Worm (Caenorhabditis elegans): ENCODE data around the gene unc-1.

unc-1 gene

ce11 chrX:1072152-1072551 is 9.9 kb upstream of the unc-1 start, which contains the start of gene lim-6:
Gene lim-6, plus strand, starts transcription at chrX:1072452.
- TF ChIP-seq egl-27 (tag; optimal IDR thresholded peaks at IDR 0.05) (no peak), nhr-129 (tag; optimal IDR thresholded peaks at IDR 0.05) (no peak), sma-9 (GFP tag; optimal IDR thresholded peaks at IDR 0.05) (no peak), sma-9 (tag; optimal IDR thresholded peaks at IDR 0.05) (no peak), lsy-2 (tag; optimal IDR thresholded peaks at IDR 0.05) (no peak), mbf-1 (tag; optimal IDR thresholded peaks at IDR 0.05) (no peak), unc-55 (GFP tag; optimal IDR thresholded peaks at IDR 0.05) (no peak)

- no peak for TF ChIP-seq lsy-2 (tag; optimal IDR thresholded peaks at IDR 0.05)
- TF ChIP-seq ztf-11 (tag; optimal IDR thresholded peaks at IDR 0.05), result no peak
- TF ChIP-seq mdl-1 (tag; optimal IDR thresholded peaks at IDR 0.05), result no peak
- no peak for TF ChIP-seq snpc-4 (tag; optimal IDR thresholded peaks at IDR 0.05)
- TF ChIP-seq Y55F3AM.14 (GFP tag; optimal IDR thresholded peaks at IDR 0.05), result no peak
- no peak for TF ChIP-seq alr-1 (tag; optimal IDR thresholded peaks at IDR 0.05)
- TF ChIP-seq aly-2 (tag; optimal IDR thresholded peaks at IDR 0.05), result no peak
- no peak for TF ChIP-seq C34F6.9 (tag; optimal IDR thresholded peaks at IDR 0.05)
- TF ChIP-seq nhr-10 (tag; optimal IDR thresholded peaks at IDR 0.05), result no peak
- no peak for TF ChIP-seq ztf-1 (GFP tag; conservative IDR thresholded peaks at IDR 0.05)
- no peak for TF ChIP-seq skn-1 (tag; optimal IDR thresholded peaks at IDR 0.05)
These were observed 6.7 kb upstream of the unc-1 start, which contains the start of gene mksr-1 for ce11 chrX:1068986-1069385. Gene mksr-1, minus strand, starts transcription at chrX:1069129.

ce11 chrX:1064064-1064463 is 1.8 kb upstream of the unc-1 start:
- peak; percentile 38 for TF ChIP-seq sma-9 (GFP tag; optimal IDR thresholded peaks at IDR 0.05)
- no peak for TF ChIP-seq sma-9 (tag; optimal IDR thresholded peaks at IDR 0.05)
- peak in 1 of 2 experiments; percentile 62 for TF ChIP-seq mdl-1 (tag; optimal IDR thresholded peaks at IDR 0.05)
- TF ChIP-seq alr-1 (tag; optimal IDR thresholded peaks at IDR 0.05), result no peak
- TF ChIP-seq sma-3 (GFP tag; optimal IDR thresholded peaks at IDR 0.05), result no peak
- TF ChIP-seq Y55F3AM.14 (GFP tag; optimal IDR thresholded peaks at IDR 0.05), result peak; percentile 23
- no peak for TF ChIP-seq nhr-21 (tag; optimal IDR thresholded peaks at IDR 0.05)
- TF ChIP-seq ZK546.5 (tag; optimal IDR thresholded peaks at IDR 0.05), result no peak
- TF ChIP-seq unc-39 (tag; optimal IDR thresholded peaks at IDR 0.05), result no peak
- TF ChIP-seq F13H6.1 (tag; optimal IDR thresholded peaks at IDR 0.05), result peak; percentile 78
- peak; percentile 59 for TF ChIP-seq mab-5 (tag; optimal IDR thresholded peaks at IDR 0.05)
- no peak for TF ChIP-seq skn-1 (tag; optimal IDR thresholded peaks at IDR 0.05)
- no peak for TF ChIP-seq ceh-16 (tag; optimal IDR thresholded peaks at IDR 0.05)
- TF ChIP-seq ztf-11 (tag; optimal IDR thresholded peaks at IDR 0.05), result no peak
- no peak for TF ChIP-seq nhr-12 (tag; optimal IDR thresholded peaks at IDR 0.05)
- peak; percentile 15 for TF ChIP-seq lin-13 (GFP tag; optimal IDR thresholded peaks at IDR 0.05)
- TF ChIP-seq zag-1 (tag; optimal IDR thresholded peaks at IDR 0.05), result peak; percentile 76
- no peak for TF ChIP-seq unc-62 (GFP tag; optimal IDR thresholded peaks at IDR 0.05)
- TF ChIP-seq lsy-2 (tag; optimal IDR thresholded peaks at IDR 0.05), result peak; percentile 9 to 56
- peak; percentile 61 for TF ChIP-seq nhr-129 (tag; optimal IDR thresholded peaks at IDR 0.05)
- TF ChIP-seq sem-4 (tag; optimal IDR thresholded peaks at IDR 0.05), result peak; percentile 6
- peak; percentile 11 for TF ChIP-seq lin-11 (tag; optimal IDR thresholded peaks at IDR 0.05)
- no peak for TF ChIP-seq fos-1 (tag; optimal IDR thresholded peaks at IDR 0.05)
- peak; percentile 83 for TF ChIP-seq unc-55 (GFP tag; optimal IDR thresholded peaks at IDR 0.05)
- peak; percentile 31 for TF ChIP-seq snpc-4 (tag; optimal IDR thresholded peaks at IDR 0.05)
- TF ChIP-seq C34F6.9 (tag; optimal IDR thresholded peaks at IDR 0.05), result peak; percentile 67
- TF ChIP-seq nhr-11 (tag; optimal IDR thresholded peaks at IDR 0.05), result no peak
- no peak for TF ChIP-seq nhr-10 (tag; optimal IDR thresholded peaks at IDR 0.05)
- TF ChIP-seq crh-2 (tag; optimal IDR thresholded peaks at IDR 0.05), result peak; percentile 38
- no peak for TF ChIP-seq ama-1 (optimal IDR thresholded peaks at IDR 0.05)

- TF ChIP-seq nhr-12 (tag; optimal IDR thresholded peaks at IDR 0.05), result no peak
- no peak for TF ChIP-seq lsy-2 (tag; optimal IDR thresholded peaks at IDR 0.05)
- no peak for TF ChIP-seq ztf-1 (GFP tag; conservative IDR thresholded peaks at IDR 0.05)
- TF ChIP-seq egl-27 (tag; optimal IDR thresholded peaks at IDR 0.05), result no peak
- TF ChIP-seq mab-5 (tag; optimal IDR thresholded peaks at IDR 0.05), result peak; percentile 79
These were observed 1.5 kb downstream of the unc-1 start for ce11 chrX:1060705-1061104.

- TF ChIP-seq nhr-10 (tag; optimal IDR thresholded peaks at IDR 0.05) (no peak), ceh-16 (tag; optimal IDR thresholded peaks at IDR 0.05) (no peak), nhr-237 (tag; optimal IDR thresholded peaks at IDR 0.05) (no peak), alr-1 (tag; optimal IDR thresholded peaks at IDR 0.05) (no peak), lin-39 (tag; optimal IDR thresholded peaks at IDR 0.05) (no peak), ZK546.5 (tag; optimal IDR thresholded peaks at IDR 0.05) (no peak), nhr-23 (tag; optimal IDR thresholded peaks at IDR 0.05) (no peak), unc-39 (tag; optimal IDR thresholded peaks at IDR 0.05) (no peak), snpc-4 (tag; optimal IDR thresholded peaks at IDR 0.05) (no peak), Y55F3AM.14 (GFP tag; optimal IDR thresholded peaks at IDR 0.05) (no peak), unc-62 (GFP tag; optimal IDR thresholded peaks at IDR 0.05) (no peak), C34F6.9 (tag; optimal IDR thresholded peaks at IDR 0.05) (no peak), lsy-2 (tag; optimal IDR thresholded peaks at IDR 0.05) (no peak), dmd-4 (tag; optimal IDR thresholded peaks at IDR 0.05) (no peak), nhr-21 (tag; optimal IDR thresholded peaks at IDR 0.05) (no peak)
These were observed 4.4 kb downstream of the unc-1 start for ce11 chrX:1057821-1058377.
